Fruit fly (Drosophila melanogaster) whole organism, embryonic: ENCODE results near the gene pkaap.

ENCODE experiments used
- Blimp-1 ChIP-seq: fragments of 200-800 bp; sonication (Bioruptor generic); optimal IDR thresholded peaks from 3 replicates; lab custom pipeline; 2018; ENCODE audit warnings: missing biosample characterization, missing genetic modification characterization, mild to moderate bottlenecking, moderate library complexity, missing genetic modification reagents
- CG10147 ChIP-seq: fragments of 200-800 bp; sonication (Bioruptor generic); optimal IDR thresholded peaks from 2 replicates; lab custom pipeline; 2019; ENCODE audit warnings: missing biosample characterization, mild to moderate bottlenecking, missing genetic modification characterization, moderate library complexity
- CG10274 ChIP-seq: fragments of 200-800 bp; sonication (Bioruptor generic); optimal IDR thresholded peaks from 3 replicates; lab custom pipeline; 2017; ENCODE audit warnings: missing biosample characterization, mild to moderate bottlenecking, missing genetic modification characterization
- CG10321 ChIP-seq: fragments of 200-800 bp; sonication (Bioruptor generic); IDR thresholded peaks from 2 replicates; pipeline ENCODE4 v1.3.6; 2022; ENCODE audit warnings: missing biosample characterization, missing genetic modification characterization
- CG12155 ChIP-seq: fragments of 200-800 bp; sonication (Bioruptor generic); optimal IDR thresholded peaks from 3 replicates; lab custom pipeline; 2016; ENCODE audit warnings: missing biosample characterization, missing genetic modification characterization
- CG15514 ChIP-seq: fragments of 200-800 bp; sonication (Bioruptor generic); optimal IDR thresholded peaks from 3 replicates; lab custom pipeline; 2017; ENCODE audit warnings: missing biosample characterization, missing genetic modification characterization, mild to moderate bottlenecking, moderate library complexity, missing genetic modification reagents
- CG17186 ChIP-seq: fragments of 200-800 bp; sonication (Bioruptor generic); optimal IDR thresholded peaks from 3 replicates; lab custom pipeline; 2017; ENCODE audit warnings: missing biosample characterization, missing genetic modification reagents, missing genetic modification characterization
- CG17359 ChIP-seq: fragments of 200-800 bp; sonication (Bioruptor generic); optimal IDR thresholded peaks from 3 replicates; lab custom pipeline; 2018; ENCODE audit warnings: missing biosample characterization, mild to moderate bottlenecking, missing genetic modification characterization, moderate library complexity
- CG30403 ChIP-seq: fragments of 200-800 bp; sonication (Bioruptor generic); optimal IDR thresholded peaks from 3 replicates; lab custom pipeline; 2016; ENCODE audit warnings: missing biosample characterization, missing genetic modification characterization
- CG31224 ChIP-seq: fragments of 200-800 bp; sonication (Bioruptor generic); IDR thresholded peaks from 2 replicates; pipeline ENCODE4 v1.3.6; 2022; ENCODE audit warnings: missing biosample characterization, missing genetic modification characterization
- CG4424 ChIP-seq: fragments of 200-800 bp; sonication (Bioruptor generic); optimal IDR thresholded peaks from 3 replicates; lab custom pipeline; 2016; ENCODE audit warnings: missing biosample characterization, missing genetic modification characterization
- CG9817 ChIP-seq: fragments of 200-800 bp; sonication (Bioruptor generic); optimal IDR thresholded peaks from 2 replicates; lab custom pipeline; 2018; ENCODE audit warnings: missing biosample characterization, mild to moderate bottlenecking, missing genetic modification characterization, moderate library complexity
- Doc2 ChIP-seq: fragments of 200-800 bp; sonication (Bioruptor generic); IDR thresholded peaks from 2 replicates; pipeline ENCODE4 v1.3.6; 2022; ENCODE audit warnings: missing biosample characterization, missing genetic modification characterization
- Elba2 ChIP-seq: fragments of 200-800 bp; sonication (Bioruptor generic); optimal IDR thresholded peaks from 3 replicates; lab custom pipeline; 2016; ENCODE audit warnings: missing biosample characterization, missing genetic modification characterization
- Fer2 ChIP-seq: fragments of 200-800 bp; sonication (Bioruptor generic); optimal IDR thresholded peaks from 2 replicates; lab custom pipeline; 2018; ENCODE audit warnings: missing biosample characterization, mild to moderate bottlenecking, missing genetic modification characterization, moderate library complexity
- HLH3B ChIP-seq: fragments of 200-800 bp; sonication (Bioruptor generic); IDR thresholded peaks from 2 replicates; pipeline ENCODE4 v1.3.6; 2022; ENCODE audit warnings: missing biosample characterization, missing genetic modification characterization
- HLHmδ ChIP-seq: fragments of 200-800 bp; sonication (Bioruptor generic); optimal IDR thresholded peaks from 2 replicates; lab custom pipeline; 2018; ENCODE audit warnings: missing biosample characterization, mild to moderate bottlenecking, missing genetic modification characterization, moderate library complexity
- Hey ChIP-seq: fragments of 200-800 bp; sonication (Bioruptor generic); optimal IDR thresholded peaks from 3 replicates; lab custom pipeline; 2018; ENCODE audit warnings: missing biosample characterization, mild to moderate bottlenecking, missing genetic modification characterization
- Hr3 ChIP-seq: fragments of 200-800 bp; sonication (Bioruptor generic); optimal IDR thresholded peaks from 3 replicates; lab custom pipeline; 2016; ENCODE audit warnings: missing biosample characterization, missing genetic modification characterization
- Mes4 ChIP-seq: fragments of 200-800 bp; sonication (Bioruptor generic); optimal IDR thresholded peaks from 2 replicates; lab custom pipeline; 2016; ENCODE audit warnings: missing biosample characterization, missing genetic modification characterization
- Ravus ChIP-seq: fragments of 200-800 bp; sonication (Bioruptor generic); IDR thresholded peaks from 2 replicates; pipeline ENCODE4 v1.3.6; 2022; ENCODE audit warnings: missing biosample characterization, missing genetic modification characterization
- YL-1 ChIP-seq: fragments of 200-800 bp; sonication (Bioruptor generic); optimal IDR thresholded peaks from 3 replicates; lab custom pipeline; 2017; ENCODE audit warnings: missing biosample characterization, mild to moderate bottlenecking, missing genetic modification characterization
- bab2 ChIP-seq: fragments of 200-800 bp; sonication (Bioruptor generic); optimal IDR thresholded peaks from 2 replicates; lab custom pipeline; 2016; ENCODE audit warnings: missing biosample characterization, missing genetic modification characterization
- caup ChIP-seq: fragments of 200-800 bp; sonication (Bioruptor generic); optimal IDR thresholded peaks from 3 replicates; lab custom pipeline; 2017; ENCODE audit warnings: missing biosample characterization, mild to moderate bottlenecking, missing genetic modification characterization, moderate library complexity; ENCODE audit not compliant: severe bottlenecking
- cg ChIP-seq: fragments of 200-800 bp; sonication (Bioruptor generic); optimal IDR thresholded peaks from 3 replicates; lab custom pipeline; 2019; ENCODE audit warnings: missing biosample characterization, mild to moderate bottlenecking, missing genetic modification characterization, moderate library complexity
- da ChIP-seq: fragments of 200-800 bp; sonication (Bioruptor generic); optimal IDR thresholded peaks from 2 replicates; lab custom pipeline; 2016; ENCODE audit warnings: missing biosample characterization, missing genetic modification characterization
- ems ChIP-seq: fragments of 200-800 bp; sonication (Bioruptor generic); optimal IDR thresholded peaks from 3 replicates; lab custom pipeline; 2016; ENCODE audit warnings: missing biosample characterization, missing genetic modification characterization
- esg ChIP-seq: fragments of 200-800 bp; sonication (Bioruptor generic); conservative IDR thresholded peaks from 2 replicates; pipeline ENCODE4 v1.3.6; 2022; ENCODE audit warnings: missing biosample characterization, missing genetic modification characterization
- eve ChIP-seq, 2 experiments: fragments of >200 bp; optimal IDR thresholded peaks; 2 replicates each; lab custom pipeline; 2017; ENCODE audit warnings: missing biosample characterization in 2 of 2, missing genetic modification characterization in 2 of 2
- fd3F ChIP-seq: fragments of 200-800 bp; sonication (Bioruptor generic); optimal IDR thresholded peaks from 2 replicates; lab custom pipeline; 2018; ENCODE audit warnings: missing biosample characterization, mild to moderate bottlenecking, missing genetic modification characterization, moderate library complexity
- fd64A ChIP-seq: fragments of 200-800 bp; sonication (Bioruptor generic); optimal IDR thresholded peaks from 3 replicates; lab custom pipeline; 2018; ENCODE audit warnings: missing biosample characterization, mild to moderate bottlenecking, missing genetic modification characterization
- gem ChIP-seq: fragments of 200-800 bp; sonication (Bioruptor generic); optimal IDR thresholded peaks from 2 replicates; lab custom pipeline; 2019; ENCODE audit warnings: missing biosample characterization, mild to moderate bottlenecking, missing genetic modification characterization, moderate library complexity
- gro ChIP-seq: fragments of 200-800 bp; sonication (Bioruptor generic); optimal IDR thresholded peaks from 2 replicates; lab custom pipeline; 2016; ENCODE audit warnings: missing biosample characterization, missing genetic modification characterization
- hth ChIP-seq: fragments of >200 bp; optimal IDR thresholded peaks from 2 replicates; lab custom pipeline; 2017; ENCODE audit warnings: inconsistent platforms
- jigr1 ChIP-seq: fragments of 200-800 bp; sonication (Bioruptor generic); IDR thresholded peaks from 3 replicates; pipeline ENCODE4 v1.3.6; 2022; ENCODE audit warnings: missing biosample characterization, missing genetic modification characterization
- kni ChIP-seq: fragments of 200-800 bp; sonication (Bioruptor generic); optimal IDR thresholded peaks from 3 replicates; lab custom pipeline; 2017; ENCODE audit warnings: mild to moderate bottlenecking, missing biosample characterization, missing genetic modification reagents, missing genetic modification characterization
- knrl ChIP-seq: fragments of 200-800 bp; sonication (Bioruptor generic); IDR thresholded peaks from 3 replicates; pipeline ENCODE4 v1.3.6; 2022; ENCODE audit warnings: missing biosample characterization, missing genetic modification characterization; ENCODE audit not compliant: partially characterized antibody
- lilli ChIP-seq: fragments of 200-800 bp; sonication (Bioruptor generic); optimal IDR thresholded peaks from 3 replicates; lab custom pipeline; 2016; ENCODE audit warnings: missing biosample characterization, missing genetic modification characterization
- nerfin-1 ChIP-seq: fragments of 200-800 bp; sonication (Bioruptor generic); optimal IDR thresholded peaks from 3 replicates; lab custom pipeline; 2019; ENCODE audit warnings: missing biosample characterization, mild to moderate bottlenecking, missing genetic modification characterization, moderate library complexity
- oc ChIP-seq: fragments of 200-800 bp; sonication (Bioruptor generic); optimal IDR thresholded peaks from 2 replicates; lab custom pipeline; 2018; ENCODE audit warnings: missing biosample characterization, mild to moderate bottlenecking, missing genetic modification characterization, moderate library complexity
- org-1 ChIP-seq: fragments of 200-800 bp; sonication (Bioruptor generic); optimal IDR thresholded peaks from 2 replicates; lab custom pipeline; 2017; ENCODE audit warnings: missing biosample characterization, missing genetic modification characterization
- p53 ChIP-seq: fragments of 200-800 bp; sonication (Bioruptor generic); optimal IDR thresholded peaks from 2 replicates; lab custom pipeline; 2016; ENCODE audit warnings: missing biosample characterization, missing genetic modification characterization
- run ChIP-seq: fragments of 200-800 bp; sonication (Bioruptor generic); optimal IDR thresholded peaks from 3 replicates; lab custom pipeline; 2018; ENCODE audit warnings: missing biosample characterization, mild to moderate bottlenecking, missing genetic modification characterization
- sens-2 ChIP-seq: fragments of 200-800 bp; sonication (Bioruptor generic); IDR thresholded peaks from 2 replicates; pipeline ENCODE4 v1.3.6; 2022; ENCODE audit warnings: missing biosample characterization, missing genetic modification characterization
- slp2 ChIP-seq: fragments of 200-800 bp; sonication (Bioruptor generic); optimal IDR thresholded peaks from 2 replicates; lab custom pipeline; 2016; ENCODE audit warnings: missing biosample characterization, missing genetic modification characterization
- stc ChIP-seq: fragments of 200-800 bp; sonication (Bioruptor generic); IDR thresholded peaks from 2 replicates; pipeline ENCODE4 v1.3.6; 2022; ENCODE audit warnings: missing biosample characterization, missing genetic modification characterization
- tio ChIP-seq: fragments of 200-800 bp; sonication (Bioruptor generic); optimal IDR thresholded peaks from 2 replicates; lab custom pipeline; 2017; ENCODE audit warnings: missing biosample characterization, missing genetic modification characterization, inconsistent platforms
- usp ChIP-seq: fragments of >200 bp; optimal IDR thresholded peaks from 2 replicates; lab custom pipeline; 2017; ENCODE audit warnings: missing biosample characterization, missing genetic modification characterization
- zfh2 ChIP-seq: fragments of 200-800 bp; sonication (Bioruptor generic); optimal IDR thresholded peaks from 2 replicates; lab custom pipeline; 2016; ENCODE audit warnings: missing biosample characterization, missing genetic modification characterization

pkaap gene

dm6 chr2L:16257227-16258071 lies 30.6 kb upstream of the pkaap start, which contains the start of the genes PRL-1 and EndoGI (continued):
- peak; percentile 74 for TF ChIP-seq CG15514
- peak; percentile 84 for TF ChIP-seq stc
- TF ChIP-seq fd64A (GFP tag; lab: Kevin White, UChicago): no peak
- peak; percentile 65 for TF ChIP-seq CG9817 (tag; lab: Kevin White, UChicago)
- TF ChIP-seq caup (GFP tag; lab: Kevin White, UChicago): peak; percentile 71
- peak; percentile 68 for TF ChIP-seq CG17359 (tag; lab: Kevin White, UChicago)
- TF ChIP-seq ems (GFP tag; lab: Kevin White, UChicago): no peak
- no peak for TF ChIP-seq org-1 (GFP tag; lab: Kevin White, UChicago)
- peak; percentile 66 for TF ChIP-seq CG31224 (GFP tag; lab: Robert Waterston, UW)
- peak; percentile 43 for TF ChIP-seq CG17186 (GFP tag; lab: Kevin White, UChicago)
- TF ChIP-seq Mes4 (GFP tag; lab: Kevin White, UChicago): no peak
- TF ChIP-seq jigr1 (GFP tag; lab: Robert Waterston, UW): no peak
- peak; percentile 58 for TF ChIP-seq CG12155 (GFP tag; lab: Kevin White, UChicago)
- peak; percentile 59; the same call in 1 of the 2 replicates for TF ChIP-seq CG10321 (GFP tag; lab: Robert Waterston, UW)
- no peak for TF ChIP-seq Hey (tag; lab: Kevin White, UChicago)
- peak; percentile 50 for TF ChIP-seq zfh2
- TF ChIP-seq Doc2 (GFP tag; lab: Robert Waterston, UW): no peak
- TF ChIP-seq hth (lab: Kevin White, UChicago): no peak
- peak; percentile 80 for TF ChIP-seq CG10147
- TF ChIP-seq kni (GFP tag; lab: Kevin White, UChicago): no peak
- peak; percentile 83 for TF ChIP-seq fd3F (GFP tag; lab: Kevin White, UChicago)
- TF ChIP-seq nerfin-1 (tag; lab: Kevin White, UChicago): peak; percentile 66
- TF ChIP-seq Blimp-1 (GFP tag; lab: Kevin White, UChicago): peak; percentile 76
- TF ChIP-seq HLH3B: peak; percentile 84; the same call in 1 of the 2 replicates
- TF ChIP-seq Ravus (GFP tag; lab: Robert Waterston, UW): peak; percentile 37; the same call in 1 of the 2 replicates
- TF ChIP-seq lilli: peak; percentile 27
- TF ChIP-seq tio (GFP tag; lab: Kevin White, UChicago): no peak
- peak; percentile 13 for TF ChIP-seq bab2 (GFP tag; lab: Kevin White, UChicago)
- peak; percentile 6 for TF ChIP-seq gro (GFP tag; lab: Kevin White, UChicago)
- no peak for TF ChIP-seq da (GFP tag; lab: Kevin White, UChicago)
- no peak for TF ChIP-seq run (tag; lab: Kevin White, UChicago)
- peak; percentile 66 for TF ChIP-seq esg (GFP tag; lab: Robert Waterston, UW)
- TF ChIP-seq CG30403 (GFP tag; lab: Kevin White, UChicago): peak; percentile 71
- TF ChIP-seq cg: peak; percentile 96
- peak; percentile 57; the same call in 1 of the 2 replicates for TF ChIP-seq sens-2 (GFP tag; lab: Robert Waterston, UW)
- TF ChIP-seq eve (GFP tag; optimal IDR thresholded peaks at IDR 0.05; lab: Kevin White, UChicago): no peak
- TF ChIP-seq YL-1 (GFP tag; lab: Kevin White, UChicago): peak; percentile 69
- peak; percentile 44 for TF ChIP-seq Elba2 (GFP tag; lab: Kevin White, UChicago)
- peak; percentile 67 for TF ChIP-seq oc (tag; lab: Kevin White, UChicago)
- TF ChIP-seq Hr3 (GFP tag; lab: Kevin White, UChicago): peak; percentile 60
- TF ChIP-seq CG4424 (GFP tag; lab: Kevin White, UChicago): peak; percentile 63
- peak; percentile 99 for TF ChIP-seq knrl
- no peak for TF ChIP-seq usp (GFP tag; lab: Kevin White, UChicago)
- TF ChIP-seq CG10274 (GFP tag; lab: Kevin White, UChicago): no peak
- TF ChIP-seq HLHmδ (GFP tag; lab: Kevin White, UChicago): peak; percentile 44
- no peak for TF ChIP-seq p53 (GFP tag; lab: Kevin White, UChicago)
- TF ChIP-seq Fer2: peak; percentile 68
- no peak for TF ChIP-seq slp2 (GFP tag; lab: Kevin White, UChicago)
- TF ChIP-seq gem (tag; lab: Kevin White, UChicago): peak; percentile 91
